Fruit fly (Drosophila melanogaster): ENCODE measurements around the gene CSN8.
A peak's percentile ranks its signal among the peaks of the same experiment; 100 is the strongest.

dm6 chr2L:8325150-8325549, 39.5 kb upstream of the CSN8 start, which contains the start of gene CG7781:
- TF ChIP-seq Doc3 (GFP tag; IDR thresholded peaks at IDR 0.05; ENCODE audit: partially characterized antibody) (no peak), CG17361 (GFP tag; IDR thresholded peaks at IDR 0.05) (no peak), Dip2 (GFP tag; IDR thresholded peaks at IDR 0.05) (no peak), CG10321 (GFP tag; IDR thresholded peaks at IDR 0.05) (no peak), slbo (GFP tag; IDR thresholded peaks at IDR 0.05) (0 out of 2 replicates have a peak, but pooled peaks have one; percentile 24), ewg (GFP tag; optimal IDR thresholded peaks at IDR 0.05) (peak; percentile 5), CG10267 (tag; optimal IDR thresholded peaks at IDR 0.05) (no peak), CG7372 (GFP tag; IDR thresholded peaks at IDR 0.05) (0 out of 2 replicates have a peak, but pooled peaks have one; percentile 40), Optix (GFP tag; IDR thresholded peaks at IDR 0.05) (no peak), tx (GFP tag; optimal IDR thresholded peaks at IDR 0.05) (no peak), Abd-B (GFP tag; optimal IDR thresholded peaks at IDR 0.05) (no peak), CG10654 (GFP tag; optimal IDR thresholded peaks at IDR 0.05) (no peak), gem (tag; optimal IDR thresholded peaks at IDR 0.05) (no peak), Oaz (GFP tag; IDR thresholded peaks at IDR 0.05) (no peak)

Data from whole organism, embryonic.